Fruit fly (Drosophila melanogaster) whole organism: Measurements from ENCODE around the gene CG43689.

ENCODE experiments used
- CG8478 ChIP-seq: fragments of >200 bp; optimal IDR thresholded peaks from 2 replicates; lab custom pipeline; 2018; ENCODE audit warnings: inconsistent platforms
- Dll ChIP-seq: fragments of >200 bp; optimal IDR thresholded peaks from 2 replicates; lab custom pipeline; 2017
- EcR ChIP-seq, 2 experiments: fragments of >200 bp; optimal IDR thresholded peaks; 2 replicates each; lab custom pipeline; 2017; ENCODE audit warnings: missing biosample characterization in 2 of 2, missing genetic modification characterization in 2 of 2, missing genetic modification reagents in 2 of 2
- pan ChIP-seq: fragments of >200 bp; optimal IDR thresholded peaks from 2 replicates; lab custom pipeline; 2017
- psq ChIP-seq: fragments of >200 bp; optimal IDR thresholded peaks from 2 replicates; lab custom pipeline; 2017
- usp ChIP-seq: fragments of >200 bp; optimal IDR thresholded peaks from 2 replicates; lab custom pipeline; 2017; ENCODE audit warnings: missing biosample characterization, missing genetic modification characterization, mixed read lengths

DNA sequence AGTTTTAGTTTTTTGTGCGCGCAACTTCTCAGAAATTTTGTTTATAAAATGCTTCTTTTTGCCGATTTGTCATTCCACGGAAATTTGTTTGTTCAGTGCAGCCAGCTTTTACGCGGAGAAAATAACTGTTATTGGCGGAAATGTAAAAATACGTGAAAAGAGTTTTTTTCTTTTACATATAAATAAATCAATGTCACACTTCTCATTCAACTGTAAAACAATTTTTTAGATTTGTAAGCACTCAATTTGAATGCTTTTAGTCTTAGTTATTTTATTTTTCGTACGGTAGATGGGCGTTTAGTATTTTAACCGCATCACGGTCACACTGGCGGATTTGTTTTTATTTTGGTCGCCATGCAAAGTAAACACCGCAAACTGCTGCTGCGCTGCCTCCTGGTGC, 28.6 kb downstream of the CG43689 start, which contains the start of the genes Xpac and brn:
- TF ChIP-seq CG8478 (lab: Kevin White, UChicago): no peak
- TF ChIP-seq psq: no peak
- TF ChIP-seq EcR (GFP tag; optimal IDR thresholded peaks at IDR 0.05; lab: Kevin White, UChicago): no peak
- TF ChIP-seq usp: no peak
- no peak for TF ChIP-seq Dll
- no peak for TF ChIP-seq pan (lab: Kevin White, UChicago)
